Worm (Caenorhabditis elegans): ENCODE results near the gene lelo-2.
A peak's percentile ranks its signal among the peaks of the same experiment; 100 is the strongest.

lelo-2 gene

ce11 chrIII:1401497-1401990, 25.5 kb downstream of the lelo-2 start, which contains the start of gene pals-19:
Gene pals-19 (plus strand): TSS chrIII:1401940.
- TF ChIP-seq T26A8.4 (GFP tag; IDR thresholded peaks at IDR 0.05) = no peak
- peak; percentile 15 for TF ChIP-seq mep-1 (tag; optimal IDR thresholded peaks at IDR 0.05)
- TF ChIP-seq D1046.2 (GFP tag; IDR thresholded peaks at IDR 0.05) = no peak
- TF ChIP-seq nhr-77 (tag; optimal IDR thresholded peaks at IDR 0.05) = peak; percentile 58
- TF ChIP-seq nhr-25 (tag; optimal IDR thresholded peaks at IDR 0.05; ENCODE audit: borderline replicate concordance, insufficient read depth) = no peak
- no peak for TF ChIP-seq hif-1 (tag; optimal IDR thresholded peaks at IDR 0.05)
- TF ChIP-seq zag-1 (tag; optimal IDR thresholded peaks at IDR 0.05) = no peak
- TF ChIP-seq arid-1 (GFP tag; conservative IDR thresholded peaks at IDR 0.05) = no peak
- TF ChIP-seq pqm-1 (tag; optimal IDR thresholded peaks at IDR 0.05) = peak; percentile 97
- TF ChIP-seq nhr-76 (tag; optimal IDR thresholded peaks at IDR 0.05) = no peak
- peak; percentile 85 for TF ChIP-seq nhr-28 (tag; optimal IDR thresholded peaks at IDR 0.05)
- TF ChIP-seq hlh-11 (tag; optimal IDR thresholded peaks at IDR 0.05) = peak; percentile 17
- peak; percentile 14 for TF ChIP-seq hlh-30 (tag; optimal IDR thresholded peaks at IDR 0.05; ENCODE audit: insufficient read depth)
- no peak for TF ChIP-seq mdt-29 (GFP tag; IDR thresholded peaks at IDR 0.05)
- peak; percentile 47; the same call in 1 of the 2 replicates for TF ChIP-seq dmd-6 (GFP tag; IDR thresholded peaks at IDR 0.05)
- TF ChIP-seq lin-13 (GFP tag; optimal IDR thresholded peaks at IDR 0.05) = no peak
- TF ChIP-seq aha-1 (tag) = no peak
- 0 out of 2 replicates have a peak, but pooled peaks have one; percentile 26 for TF ChIP-seq php-3 (GFP tag; IDR thresholded peaks at IDR 0.05)
- no peak for TF ChIP-seq daf-16 (GFP tag; optimal IDR thresholded peaks at IDR 0.05)
- peak; percentile 54 for TF ChIP-seq daf-16 (tag; optimal IDR thresholded peaks at IDR 0.05)
- TF ChIP-seq daf-8 (GFP tag; IDR thresholded peaks at IDR 0.05) = no peak
- TF ChIP-seq mdl-1 (tag; optimal IDR thresholded peaks at IDR 0.05) = peak in 1 of 2 experiments; percentile 34
- peak; percentile 30 for TF ChIP-seq dve-1 (tag; optimal IDR thresholded peaks at IDR 0.05; ENCODE audit: insufficient read depth)

- no peak for TF ChIP-seq lin-39 (tag; optimal IDR thresholded peaks at IDR 0.05)
Measured at ce11 chrIII:1399670-1400069, 27.4 kb downstream of the lelo-2 start, which contains the start of gene pals-16. Gene pals-16 (plus strand): TSS chrIII:1399970.

- peak; percentile 86 for TF ChIP-seq pqm-1 (tag; optimal IDR thresholded peaks at IDR 0.05)
- peak; percentile 48 for TF ChIP-seq dmd-6 (GFP tag; IDR thresholded peaks at IDR 0.05)
- TF ChIP-seq T20F7.1 (GFP tag; optimal IDR thresholded peaks at IDR 0.05) = peak; percentile 22
- no peak for TF ChIP-seq dmd-9 (GFP tag; IDR thresholded peaks at IDR 0.05)
- no peak for TF ChIP-seq nhr-11 (tag; optimal IDR thresholded peaks at IDR 0.05)
- no peak for TF ChIP-seq ztf-7 (tag; optimal IDR thresholded peaks at IDR 0.05)
- TF ChIP-seq daf-16 (GFP tag; optimal IDR thresholded peaks at IDR 0.05) = no peak
- TF ChIP-seq daf-16 (tag; optimal IDR thresholded peaks at IDR 0.05) = peak; percentile 61
- TF ChIP-seq pha-4 (GFP tag; IDR thresholded peaks at IDR 0.05) = no peak
- no peak for TF ChIP-seq pha-4 (tag; optimal IDR thresholded peaks at IDR 0.05)
- TF ChIP-seq unc-39 (tag; optimal IDR thresholded peaks at IDR 0.05) = no peak
- peak; percentile 64 for TF ChIP-seq nhr-28 (tag; optimal IDR thresholded peaks at IDR 0.05)
Measured at ce11 chrIII:1398183-1398582, 28.8 kb downstream of the lelo-2 start.

- TF ChIP-seq nhr-48 (tag; optimal IDR thresholded peaks at IDR 0.05) (no peak), hlh-11 (tag; optimal IDR thresholded peaks at IDR 0.05) (peak; percentile 19), gei-8 (GFP tag; optimal IDR thresholded peaks at IDR 0.05) (no peak), pqm-1 (tag; optimal IDR thresholded peaks at IDR 0.05) (peak; percentile 64), nhr-11 (tag; optimal IDR thresholded peaks at IDR 0.05) (no peak), unc-130 (GFP tag; optimal IDR thresholded peaks at IDR 0.05) (no peak), F37D6.2 (tag; optimal IDR thresholded peaks at IDR 0.05) (no peak), dmd-6 (GFP tag; IDR thresholded peaks at IDR 0.05) (peak; percentile 39; the same call in 1 of the 2 replicates), vab-7 (GFP tag; IDR thresholded peaks at IDR 0.05) (no peak), tra-1 (GFP tag; IDR thresholded peaks at IDR 0.05) (no peak), daf-16 (GFP tag; optimal IDR thresholded peaks at IDR 0.05) (no peak), daf-16 (tag; optimal IDR thresholded peaks at IDR 0.05) (peak; percentile 28), unc-62 (GFP tag; optimal IDR thresholded peaks at IDR 0.05 in 1 of 2) (no peak), unc-62 (tag; optimal IDR thresholded peaks at IDR 0.05) (no peak), dpl-1 (GFP tag; optimal IDR thresholded peaks at IDR 0.05) (no peak), nhr-42 (GFP tag; IDR thresholded peaks at IDR 0.05) (no peak), nhr-10 (tag; optimal IDR thresholded peaks at IDR 0.05) (no peak), nhr-77 (tag; optimal IDR thresholded peaks at IDR 0.05) (no peak), aha-1 (tag) (no peak), skn-1 (tag; optimal IDR thresholded peaks at IDR 0.05) (no peak), nhr-102 (tag; optimal IDR thresholded peaks at IDR 0.05) (no peak), madf-5 (GFP tag; IDR thresholded peaks at IDR 0.05) (no peak), nhr-28 (tag; optimal IDR thresholded peaks at IDR 0.05) (peak; percentile 17), F44E2.7 (GFP tag; IDR thresholded peaks at IDR 0.05) (no peak), hif-1 (tag; optimal IDR thresholded peaks at IDR 0.05) (no peak)
Measured at ce11 chrIII:1395355-1395754, 31.7 kb downstream of the lelo-2 start.

Data from whole organism, L4 larva.